Worm (Caenorhabditis elegans): ENCODE measurements around the gene rmd-3.

Gene rmd-3

ce11 chrII:11336640-11337241 lies 2.7 kb downstream of the rmd-3 start:
- no peak for TF ChIP-seq sox-2 (GFP tag; IDR thresholded peaks at IDR 0.05)
- TF ChIP-seq pag-3 (tag; optimal IDR thresholded peaks at IDR 0.05; ENCODE audit: borderline replicate concordance) = no peak
- no peak for TF ChIP-seq ceh-19 (GFP tag; optimal IDR thresholded peaks at IDR 0.05)
- TF ChIP-seq elt-4 (tag; optimal IDR thresholded peaks at IDR 0.05) = no peak
- TF ChIP-seq ceh-45 (GFP tag; IDR thresholded peaks at IDR 0.05) = no peak
- TF ChIP-seq ceh-2 (tag; optimal IDR thresholded peaks at IDR 0.05) = no peak
- no peak for TF ChIP-seq unc-55 (GFP tag; optimal IDR thresholded peaks at IDR 0.05)
- TF ChIP-seq F13H6.1 (tag; optimal IDR thresholded peaks at IDR 0.05) = no peak
- TF ChIP-seq ceh-34 (tag; optimal IDR thresholded peaks at IDR 0.05) = no peak
- no peak for TF ChIP-seq pha-2 (tag; optimal IDR thresholded peaks at IDR 0.05)
- no peak for TF ChIP-seq syd-9 (tag; optimal IDR thresholded peaks at IDR 0.05)
- TF ChIP-seq ahr-1 (tag; optimal IDR thresholded peaks at IDR 0.05) = no peak
- no peak for TF ChIP-seq ceh-6 (GFP tag; optimal IDR thresholded peaks at IDR 0.05)
- no peak for TF ChIP-seq unc-3 (GFP tag; conservative IDR thresholded peaks at IDR 0.05)
- no peak for TF ChIP-seq unc-3 (tag; optimal IDR thresholded peaks at IDR 0.05)
- no peak for TF ChIP-seq ets-4 (tag; optimal IDR thresholded peaks at IDR 0.05)
- TF ChIP-seq odd-2 (tag; optimal IDR thresholded peaks at IDR 0.05) = no peak
- TF ChIP-seq pha-4 (tag; optimal IDR thresholded peaks at IDR 0.05) = no peak
- TF ChIP-seq nhr-232 (tag; optimal IDR thresholded peaks at IDR 0.05) = no peak

- TF ChIP-seq ttx-3 (tag; optimal IDR thresholded peaks at IDR 0.05) (no peak), dve-1 (tag; optimal IDR thresholded peaks at IDR 0.05) (no peak), ztf-16 (tag; optimal IDR thresholded peaks at IDR 0.05) (no peak), ceh-24 (tag; optimal IDR thresholded peaks at IDR 0.05) (no peak), lin-11 (tag; optimal IDR thresholded peaks at IDR 0.05) (no peak), npax-4 (tag; optimal IDR thresholded peaks at IDR 0.05) (no peak), lim-6 (tag; optimal IDR thresholded peaks at IDR 0.05) (no peak)
Observed at ce11 chrII:11336163-11336562, 3.2 kb downstream of the rmd-3 start.

ce11 chrII:11335670-11336069 lies 3.7 kb downstream of the rmd-3 start:
- TF ChIP-seq pat-9 (tag; optimal IDR thresholded peaks at IDR 0.05) (no peak), ztf-16 (tag; optimal IDR thresholded peaks at IDR 0.05) (no peak), unc-42 (tag; optimal IDR thresholded peaks at IDR 0.05) (peak; percentile 96), odd-2 (tag; optimal IDR thresholded peaks at IDR 0.05) (no peak), pha-2 (tag; optimal IDR thresholded peaks at IDR 0.05) (no peak), ceh-19 (GFP tag; optimal IDR thresholded peaks at IDR 0.05) (no peak), ceh-31 (tag; optimal IDR thresholded peaks at IDR 0.05) (peak; percentile 22)

ce11 chrII:11333846-11334638 lies 5.4 kb downstream of the rmd-3 start:
- TF ChIP-seq rnt-1 (tag; optimal IDR thresholded peaks at IDR 0.05) (no peak), ceh-2 (tag; optimal IDR thresholded peaks at IDR 0.05) (no peak), ceh-18 (tag; optimal IDR thresholded peaks at IDR 0.05) (no peak), elt-2 (tag; optimal IDR thresholded peaks at IDR 0.05) (peak; percentile 55)

ce11 chrII:11333375-11333774 lies 6.0 kb downstream of the rmd-3 start:
- TF ChIP-seq fax-1 (tag; optimal IDR thresholded peaks at IDR 0.05) (no peak), sox-2 (GFP tag; IDR thresholded peaks at IDR 0.05) (no peak), unc-42 (tag; optimal IDR thresholded peaks at IDR 0.05) (peak; percentile 19)

Data from whole organism, late embryonic.